Worm (Caenorhabditis elegans): Measurements from ENCODE around the gene C26B9.2.

C26B9.2 gene

DNA sequence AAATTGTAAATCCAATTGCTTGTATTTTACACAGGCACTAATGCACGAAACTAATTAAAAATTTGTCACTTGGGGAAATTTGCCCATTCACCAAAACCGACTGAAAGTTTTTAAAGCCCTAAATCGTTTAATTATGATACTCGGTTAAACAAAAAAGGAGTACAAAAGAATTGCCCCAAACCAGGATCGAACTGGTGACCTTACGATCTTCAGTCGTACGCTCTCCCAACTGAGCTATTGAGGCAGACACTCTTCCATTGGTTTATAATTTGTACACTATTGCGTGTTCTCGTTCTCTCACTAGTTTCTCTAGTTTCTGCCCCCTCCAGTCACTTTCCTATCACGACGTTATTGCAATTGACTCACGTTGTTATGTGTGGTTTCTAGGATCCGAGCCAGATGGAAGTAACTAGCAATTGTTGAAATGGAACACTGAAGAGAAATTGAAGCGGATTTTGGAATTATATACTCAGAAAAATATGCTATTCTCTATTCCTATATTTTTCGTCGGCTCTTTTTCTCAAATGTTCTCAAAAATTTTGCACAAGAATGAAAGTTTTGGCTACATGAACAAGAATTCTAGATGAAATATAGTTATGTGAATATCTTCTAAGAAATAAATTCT, 20.7 kb upstream of the C26B9.2 start:
- peak; percentile 64; the same call in 1 of the 2 replicates for TF ChIP-seq dmd-9 (GFP tag; IDR thresholded peaks at IDR 0.05)
- no peak; the same call in 1 of the 2 replicates for TF ChIP-seq php-3 (GFP tag; IDR thresholded peaks at IDR 0.05)
- no peak for TF ChIP-seq ZK546.5 (tag; optimal IDR thresholded peaks at IDR 0.05)
- TF ChIP-seq egl-43 (GFP tag; IDR thresholded peaks at IDR 0.05) = no peak
- peak; percentile 72; the same call in 1 of the 2 replicates for TF ChIP-seq vab-7 (GFP tag; IDR thresholded peaks at IDR 0.05)
- no peak for TF ChIP-seq hif-1 (tag; optimal IDR thresholded peaks at IDR 0.05)
- no peak for TF ChIP-seq nhr-11 (tag; optimal IDR thresholded peaks at IDR 0.05)
- 0 out of 2 replicates have a peak, but pooled peaks have one; percentile 13 for TF ChIP-seq Y75B8A.6 (GFP tag; IDR thresholded peaks at IDR 0.05)
- no peak for TF ChIP-seq T26A8.4 (GFP tag; IDR thresholded peaks at IDR 0.05)
- TF ChIP-seq ceh-62 (tag; optimal IDR thresholded peaks at IDR 0.05) = no peak
- no peak for TF ChIP-seq nhr-25 (tag; optimal IDR thresholded peaks at IDR 0.05; ENCODE audit: borderline replicate concordance, insufficient read depth)
- 0 out of 2 replicates have a peak, but pooled peaks have one; percentile 31 for TF ChIP-seq tra-1 (GFP tag; IDR thresholded peaks at IDR 0.05)
- peak; percentile 58 for TF ChIP-seq dve-1 (tag; optimal IDR thresholded peaks at IDR 0.05; ENCODE audit: insufficient read depth)
- TF ChIP-seq ceh-28 (tag; optimal IDR thresholded peaks at IDR 0.05) = no peak
- no peak for TF ChIP-seq nhr-237 (tag; optimal IDR thresholded peaks at IDR 0.05)
- no peak for TF ChIP-seq nhr-76 (tag; optimal IDR thresholded peaks at IDR 0.05)
- no peak for TF ChIP-seq nhr-10 (tag; optimal IDR thresholded peaks at IDR 0.05)
- TF ChIP-seq jun-1 (tag; optimal IDR thresholded peaks at IDR 0.05) = no peak
- TF ChIP-seq ctbp-1 (GFP tag; IDR thresholded peaks at IDR 0.05) = peak; percentile 77
- TF ChIP-seq tag-97 (GFP tag; IDR thresholded peaks at IDR 0.05) = no peak
- TF ChIP-seq nhr-102 (tag; optimal IDR thresholded peaks at IDR 0.05) = no peak
- no peak; the same call in 1 of the 2 replicates for TF ChIP-seq dmd-8 (GFP tag; IDR thresholded peaks at IDR 0.05)
- TF ChIP-seq lin-29 (GFP tag; IDR thresholded peaks at IDR 0.05) = peak; percentile 33; the same call in 1 of the 2 replicates
- TF ChIP-seq ceh-32 (tag; optimal IDR thresholded peaks at IDR 0.05; ENCODE audit: poor library complexity) = no peak
- no peak for TF ChIP-seq lin-38 (GFP tag; IDR thresholded peaks at IDR 0.05)
- TF ChIP-seq sdz-12 (GFP tag; optimal IDR thresholded peaks at IDR 0.05) = peak; percentile 58
- TF ChIP-seq rbr-2 (tag; optimal IDR thresholded peaks at IDR 0.05) = peak; percentile 61
- TF ChIP-seq nhr-111 (GFP tag; optimal IDR thresholded peaks at IDR 0.05) = peak; percentile 68
- TF ChIP-seq lin-13 (GFP tag; optimal IDR thresholded peaks at IDR 0.05) = no peak
- TF ChIP-seq ceh-82 (tag; optimal IDR thresholded peaks at IDR 0.05) = no peak
- TF ChIP-seq pqm-1 (tag; optimal IDR thresholded peaks at IDR 0.05) = no peak
- peak; percentile 61; the same call in 1 of the 2 replicates for TF ChIP-seq arid-1 (GFP tag; conservative IDR thresholded peaks at IDR 0.05)
- TF ChIP-seq zfp-3 (GFP tag; conservative IDR thresholded peaks at IDR 0.05) = no peak
- TF ChIP-seq mxl-3 (GFP tag; optimal IDR thresholded peaks at IDR 0.05) = peak; percentile 63
- TF ChIP-seq fkh-10 (GFP tag; optimal IDR thresholded peaks at IDR 0.05) = no peak
- TF ChIP-seq mxl-2 (GFP tag; conservative IDR thresholded peaks at IDR 0.05) = peak; percentile 64; the same call in 1 of the 2 replicates
- peak; percentile 79; the same call in 1 of the 2 replicates for TF ChIP-seq F26F4.8 (GFP tag; conservative IDR thresholded peaks at IDR 0.05)
- peak; percentile 26 to 73 for TF ChIP-seq daf-16 (GFP tag; optimal IDR thresholded peaks at IDR 0.05)
- peak; percentile 45 for TF ChIP-seq daf-16 (tag; optimal IDR thresholded peaks at IDR 0.05)
- peak; percentile 51 for TF ChIP-seq F37D6.2 (tag; optimal IDR thresholded peaks at IDR 0.05)
- TF ChIP-seq lin-1 (GFP tag; IDR thresholded peaks at IDR 0.05) = peak; percentile 67; the same call in 1 of the 2 replicates
- peak; percentile 18 for TF ChIP-seq T20F7.1 (GFP tag; optimal IDR thresholded peaks at IDR 0.05)
- no peak for TF ChIP-seq egl-27 (tag; optimal IDR thresholded peaks at IDR 0.05)
- TF ChIP-seq nhr-6 (tag; optimal IDR thresholded peaks at IDR 0.05) = no peak
- no peak for TF ChIP-seq snpc-1.2 (GFP tag; IDR thresholded peaks at IDR 0.05)
- peak; percentile 53 for TF ChIP-seq nhr-48 (tag; optimal IDR thresholded peaks at IDR 0.05)
- no peak for TF ChIP-seq lin-15B (tag; optimal IDR thresholded peaks at IDR 0.05)
- TF ChIP-seq hmg-1.1 (GFP tag; IDR thresholded peaks at IDR 0.05) = peak; percentile 88
- peak; percentile 61; the same call in 1 of the 2 replicates for TF ChIP-seq ZK337.2 (GFP tag; IDR thresholded peaks at IDR 0.05)
- TF ChIP-seq unc-39 (tag; optimal IDR thresholded peaks at IDR 0.05) = no peak

Data from whole organism, L4 larva.